Fruit fly (Drosophila melanogaster) whole organism, embryonic: ENCODE measurements around the gene CG1785.

Experiments used
- Asciz ChIP-seq: fragments of 200-800 bp; sonication (Bioruptor generic); optimal IDR thresholded peaks from 2 replicates; lab custom pipeline; 2017; ENCODE audit warnings: missing biosample characterization, mild to moderate bottlenecking, missing genetic modification characterization, missing genetic modification reagents
- Bgb ChIP-seq: fragments of 200-800 bp; sonication (Bioruptor generic); IDR thresholded peaks from 2 replicates; pipeline ENCODE4 v1.3.6; 2022; ENCODE audit warnings: missing biosample characterization, missing genetic modification characterization; ENCODE audit not compliant: partially characterized antibody
- CG11560 ChIP-seq: fragments of 200-800 bp; sonication (Bioruptor generic); IDR thresholded peaks from 3 replicates; pipeline ENCODE4 v1.3.6; 2022; ENCODE audit warnings: missing biosample characterization, missing genetic modification characterization
- CG12769 ChIP-seq: fragments of 200-800 bp; sonication (Bioruptor generic); optimal IDR thresholded peaks from 2 replicates; lab custom pipeline; 2019; ENCODE audit warnings: missing biosample characterization, mild to moderate bottlenecking, missing genetic modification characterization, moderate library complexity
- CG13296 ChIP-seq: fragments of 200-800 bp; sonication (Bioruptor generic); optimal IDR thresholded peaks from 3 replicates; lab custom pipeline; 2018; ENCODE audit warnings: missing biosample characterization, mild to moderate bottlenecking, missing genetic modification characterization
- CG17829 ChIP-seq: fragments of 200-800 bp; optimal IDR thresholded peaks from 2 replicates; lab custom pipeline; 2019; ENCODE audit warnings: missing biosample characterization, mild to moderate bottlenecking, missing genetic modification characterization, moderate library complexity
- CG18476 ChIP-seq: fragments of 200-800 bp; sonication (Bioruptor generic); optimal IDR thresholded peaks from 2 replicates; lab custom pipeline; 2016; ENCODE audit warnings: missing biosample characterization, mild to moderate bottlenecking, missing genetic modification characterization
- CG2889 ChIP-seq: fragments of 200-800 bp; sonication (Bioruptor generic); IDR thresholded peaks from 3 replicates; pipeline ENCODE4 v1.3.6; 2022; ENCODE audit warnings: missing biosample characterization, missing genetic modification characterization
- CG4820 ChIP-seq: fragments of 200-800 bp; sonication (Bioruptor generic); optimal IDR thresholded peaks from 3 replicates; lab custom pipeline; 2016; ENCODE audit warnings: missing biosample characterization, missing genetic modification characterization
- CG6254 ChIP-seq: fragments of 200-800 bp; sonication (Bioruptor generic); optimal IDR thresholded peaks from 3 replicates; lab custom pipeline; 2017; ENCODE audit warnings: mild to moderate bottlenecking, missing biosample characterization, missing genetic modification reagents, missing genetic modification characterization
- CG6654 ChIP-seq: fragments of 200-800 bp; sonication (Bioruptor generic); optimal IDR thresholded peaks from 2 replicates; lab custom pipeline; 2017; ENCODE audit warnings: missing biosample characterization, mild to moderate bottlenecking, missing genetic modification characterization
- CG8359 ChIP-seq: fragments of 200-800 bp; sonication (Bioruptor generic); optimal IDR thresholded peaks from 2 replicates; lab custom pipeline; 2017; ENCODE audit warnings: missing biosample characterization, mild to moderate bottlenecking, missing genetic modification characterization, borderline replicate concordance
- CG8478 ChIP-seq: fragments of >200 bp; optimal IDR thresholded peaks from 2 replicates; lab custom pipeline; 2018
- CG9797 ChIP-seq: fragments of 200-800 bp; sonication (Bioruptor generic); optimal IDR thresholded peaks from 3 replicates; lab custom pipeline; 2018; ENCODE audit warnings: missing biosample characterization, mild to moderate bottlenecking, missing genetic modification characterization
- Dfd ChIP-seq, 2 experiments: fragments of >200 bp; optimal IDR thresholded peaks; 2 replicates each; lab custom pipeline; 2017; ENCODE audit warnings: missing biosample characterization in 2 of 2, missing genetic modification characterization in 2 of 2
- Fer1 ChIP-seq: fragments of 200-800 bp; sonication (Bioruptor generic); optimal IDR thresholded peaks from 2 replicates; lab custom pipeline; 2017; ENCODE audit warnings: missing biosample characterization, mild to moderate bottlenecking, missing genetic modification characterization
- HHEX ChIP-seq: fragments of 200-800 bp; sonication (Bioruptor generic); optimal IDR thresholded peaks from 3 replicates; lab custom pipeline; 2017; ENCODE audit warnings: missing biosample characterization, mild to moderate bottlenecking, missing genetic modification characterization, missing genetic modification reagents
- HLH3B ChIP-seq: fragments of 200-800 bp; sonication (Bioruptor generic); IDR thresholded peaks from 2 replicates; pipeline ENCODE4 v1.3.6; 2022; ENCODE audit warnings: missing biosample characterization, missing genetic modification characterization
- HmgZ ChIP-seq: fragments of 200-800 bp; sonication (Bioruptor generic); optimal IDR thresholded peaks from 2 replicates; lab custom pipeline; 2018; ENCODE audit warnings: missing biosample characterization, mild to moderate bottlenecking, missing genetic modification characterization
- Hr51 ChIP-seq, 2 experiments: fragments of 200-800 bp; sonication (Bioruptor generic); optimal IDR thresholded peaks; 2 replicates in 1 of 2; 3 replicates in 1 of 2; lab custom pipeline; 2016 to 2018; ENCODE audit warnings: missing biosample characterization in 2 of 2, missing genetic modification characterization in 2 of 2, mild to moderate bottlenecking in 1 of 2, moderate library complexity in 1 of 2
- Mrtf ChIP-seq: fragments of 200-800 bp; sonication (Bioruptor generic); IDR thresholded peaks from 3 replicates; pipeline ENCODE4 v1.3.6; 2022; ENCODE audit warnings: missing biosample characterization, missing genetic modification characterization
- Neu2 ChIP-seq: fragments of 200-800 bp; sonication (Bioruptor generic); optimal IDR thresholded peaks from 3 replicates; lab custom pipeline; 2016; ENCODE audit warnings: missing biosample characterization, missing genetic modification characterization, borderline replicate concordance
- Rx ChIP-seq: fragments of 200-800 bp; sonication (Bioruptor generic); IDR thresholded peaks from 2 replicates; pipeline ENCODE4 v1.3.6; 2022; ENCODE audit warnings: missing biosample characterization, missing genetic modification characterization
- Sox100B ChIP-seq: fragments of 200-800 bp; sonication (Bioruptor generic); optimal IDR thresholded peaks from 3 replicates; lab custom pipeline; 2018; ENCODE audit warnings: missing biosample characterization, mild to moderate bottlenecking, missing genetic modification characterization
- bcd ChIP-seq: fragments of 200-800 bp; sonication (Bioruptor generic); optimal IDR thresholded peaks from 2 replicates; lab custom pipeline; 2017; ENCODE audit warnings: missing biosample characterization, mild to moderate bottlenecking, missing genetic modification characterization
- bsh ChIP-seq, 2 experiments: fragments of 200-800 bp; sonication (Bioruptor generic); optimal IDR thresholded peaks; 2 replicates each; lab custom pipeline; 2017 to 2018; ENCODE audit warnings: mild to moderate bottlenecking in 2 of 2, missing biosample characterization in 2 of 2, missing genetic modification characterization in 2 of 2, moderate library complexity in 1 of 2
- chm ChIP-seq: fragments of 200-800 bp; sonication (Bioruptor generic); IDR thresholded peaks from 2 replicates; pipeline ENCODE4 v1.3.6; 2022; ENCODE audit warnings: missing biosample characterization, missing genetic modification characterization
- emc ChIP-seq: fragments of 200-800 bp; sonication (Bioruptor generic); optimal IDR thresholded peaks from 2 replicates; lab custom pipeline; 2016; ENCODE audit warnings: missing biosample characterization, missing genetic modification characterization
- ewg ChIP-seq: fragments of 200-800 bp; sonication (Bioruptor generic); optimal IDR thresholded peaks from 3 replicates; lab custom pipeline; 2017; ENCODE audit warnings: mild to moderate bottlenecking, missing biosample characterization, missing genetic modification reagents, missing genetic modification characterization
- gce ChIP-seq: fragments of 200-800 bp; sonication (Bioruptor generic); IDR thresholded peaks from 3 replicates; pipeline ENCODE4 v1.3.6; 2022; ENCODE audit warnings: missing biosample characterization, missing genetic modification characterization
- jigr1 ChIP-seq: fragments of 200-800 bp; sonication (Bioruptor generic); IDR thresholded peaks from 3 replicates; pipeline ENCODE4 v1.3.6; 2022; ENCODE audit warnings: missing biosample characterization, missing genetic modification characterization
- jing ChIP-seq: fragments of 200-800 bp; sonication (Bioruptor generic); optimal IDR thresholded peaks from 2 replicates; lab custom pipeline; 2018; ENCODE audit warnings: missing biosample characterization, mild to moderate bottlenecking, missing genetic modification characterization
- kay ChIP-seq: fragments of 200-800 bp; sonication (Bioruptor generic); optimal IDR thresholded peaks from 2 replicates; lab custom pipeline; 2016; ENCODE audit warnings: missing biosample characterization, missing genetic modification characterization
- luna ChIP-seq: fragments of 200-800 bp; sonication (Bioruptor generic); optimal IDR thresholded peaks from 2 replicates; lab custom pipeline; 2016; ENCODE audit warnings: missing biosample characterization, missing genetic modification characterization
- maf-S ChIP-seq: fragments of 200-800 bp; sonication (Bioruptor generic); optimal IDR thresholded peaks from 2 replicates; lab custom pipeline; 2016; ENCODE audit warnings: missing biosample characterization, missing genetic modification characterization
- pita ChIP-seq: fragments of 200-800 bp; sonication (Bioruptor generic); optimal IDR thresholded peaks from 2 replicates; lab custom pipeline; 2017; ENCODE audit warnings: missing biosample characterization, mild to moderate bottlenecking, missing genetic modification characterization
- pum ChIP-seq: fragments of 200-800 bp; sonication (Bioruptor generic); optimal IDR thresholded peaks from 2 replicates; lab custom pipeline; 2016; ENCODE audit warnings: missing biosample characterization, missing genetic modification characterization
- ranshi ChIP-seq: fragments of 200-800 bp; sonication (Bioruptor generic); IDR thresholded peaks from 2 replicates; pipeline ENCODE4 v1.3.6; 2022; ENCODE audit warnings: missing biosample characterization, missing genetic modification characterization
- repo ChIP-seq: fragments of 200-800 bp; sonication (Bioruptor generic); optimal IDR thresholded peaks from 2 replicates; lab custom pipeline; 2016; ENCODE audit warnings: missing biosample characterization, missing genetic modification characterization
- ro ChIP-seq: fragments of 200-800 bp; sonication (Bioruptor generic); IDR thresholded peaks from 2 replicates; pipeline ENCODE4 v1.3.6; 2022; ENCODE audit warnings: missing biosample characterization, missing genetic modification characterization
- salm ChIP-seq: fragments of 200-800 bp; sonication (Bioruptor generic); optimal IDR thresholded peaks from 2 replicates; lab custom pipeline; 2018; ENCODE audit warnings: missing biosample characterization, mild to moderate bottlenecking, missing genetic modification characterization
- sc ChIP-seq, 3 experiments: fragments of >200 bp in 2 of 3; fragments of 200-800 bp in 1 of 3; sonication (Bioruptor generic) in 1 of 3; optimal IDR thresholded peaks; 2 replicates in 2 of 3; 3 replicates in 1 of 3; lab custom pipeline; 2017; ENCODE audit warnings: mild to moderate bottlenecking in 1 of 3, missing biosample characterization in 1 of 3, missing genetic modification characterization in 1 of 3, missing genetic modification reagents in 1 of 3
- shn ChIP-seq: fragments of 200-800 bp; sonication (Bioruptor generic); optimal IDR thresholded peaks from 3 replicates; lab custom pipeline; 2016; ENCODE audit warnings: missing biosample characterization, missing genetic modification characterization
- sisA ChIP-seq: fragments of 200-800 bp; sonication (Bioruptor generic); IDR thresholded peaks from 2 replicates; pipeline ENCODE4 v1.3.6; 2022; ENCODE audit warnings: missing biosample characterization, missing genetic modification characterization
- tgo ChIP-seq: fragments of 200-800 bp; sonication (Bioruptor generic); IDR thresholded peaks from 3 replicates; pipeline ENCODE4 v1.3.6; 2022; ENCODE audit warnings: missing biosample characterization, missing genetic modification characterization
- tio ChIP-seq: fragments of 200-800 bp; sonication (Bioruptor generic); optimal IDR thresholded peaks from 2 replicates; lab custom pipeline; 2017; ENCODE audit warnings: missing biosample characterization, missing genetic modification characterization, inconsistent platforms
- trem ChIP-seq: fragments of 200-800 bp; optimal IDR thresholded peaks from 3 replicates; lab custom pipeline; 2019; ENCODE audit warnings: missing biosample characterization, mild to moderate bottlenecking, missing genetic modification characterization, moderate library complexity
- ttk ChIP-seq: fragments of 200-800 bp; sonication (Bioruptor generic); IDR thresholded peaks from 2 replicates; pipeline ENCODE4 v2.1.2; 2022; ENCODE audit warnings: missing biosample characterization, missing genetic modification characterization
- wdn ChIP-seq: fragments of 200-800 bp; sonication (Bioruptor generic); IDR thresholded peaks from 2 replicates; pipeline ENCODE4 v1.3.6; 2022; ENCODE audit warnings: missing biosample characterization, missing genetic modification characterization

The CG1785 gene

dm6 chrX:8681189-8681821 is 33.4 kb upstream of the CG1785 start, which contains the start of gene CAH3 (continued):
- TF ChIP-seq CG18476 (GFP tag; lab: Kevin White, UChicago) (peak; percentile 88), repo (peak; percentile 92), jing (peak; percentile 87), ttk (GFP tag; lab: Robert Waterston, UW) (peak; percentile 91), Sox100B (GFP tag; lab: Kevin White, UChicago) (peak; percentile 92), luna (GFP tag; lab: Kevin White, UChicago) (peak; percentile 46), Dfd (GFP tag; optimal IDR thresholded peaks at IDR 0.05; lab: Kevin White, UChicago) (no peak), pum (peak; percentile 93), trem (tag; lab: Kevin White, UChicago) (peak; percentile 91), CG8359 (GFP tag; lab: Kevin White, UChicago) (peak; percentile 71), tio (GFP tag; lab: Kevin White, UChicago) (peak; percentile 90), jigr1 (GFP tag; lab: Robert Waterston, UW) (peak; percentile 60; the same call in 1 of the 3 replicates), CG2889 (GFP tag; lab: Robert Waterston, UW) (peak; percentile 87), CG12769 (tag; lab: Kevin White, UChicago) (peak; percentile 97), CG13296 (GFP tag; lab: Kevin White, UChicago) (peak; percentile 94), ranshi (GFP tag; lab: Robert Waterston, UW) (peak; percentile 90), tgo (GFP tag; lab: Robert Waterston, UW) (peak; percentile 89), CG17829 (tag; lab: Kevin White, UChicago) (peak; percentile 96), HHEX (GFP tag; lab: Kevin White, UChicago) (peak; percentile 93), Bgb (GFP tag; lab: Robert Waterston, UW) (peak; percentile 32; the same call in 1 of the 2 replicates), pita (no peak), salm (peak; percentile 84), HLH3B (GFP tag; lab: Robert Waterston, UW) (peak; percentile 89), CG8478 (lab: Kevin White, UChicago) (no peak), CG9797 (GFP tag; lab: Kevin White, UChicago) (peak; percentile 63), Fer1 (GFP tag; lab: Kevin White, UChicago) (peak; percentile 96), Rx (GFP tag; lab: Robert Waterston, UW) (peak; percentile 90), HmgZ (tag; lab: Kevin White, UChicago) (peak; percentile 97), sc (optimal IDR thresholded peaks at IDR 0.05; lab: Kevin White, UChicago) (no peak), sc (GFP tag; optimal IDR thresholded peaks at IDR 0.05; lab: Kevin White, UChicago) (peak; percentile 85), bsh (GFP tag; optimal IDR thresholded peaks at IDR 0.05; lab: Kevin White, UChicago) (peak; percentile 84 to 95), Asciz (GFP tag; lab: Kevin White, UChicago) (peak; percentile 85), ro (GFP tag; lab: Robert Waterston, UW) (peak; percentile 58; the same call in 1 of the 2 replicates), maf-S (GFP tag; lab: Kevin White, UChicago) (peak; percentile 90), Neu2 (GFP tag; lab: Kevin White, UChicago) (peak; percentile 59), wdn (peak; percentile 90), Mrtf (GFP tag; lab: Robert Waterston, UW) (peak; percentile 89), CG6654 (GFP tag; lab: Kevin White, UChicago) (peak; percentile 82), emc (GFP tag; lab: Kevin White, UChicago) (peak; percentile 82), CG4820 (GFP tag; lab: Kevin White, UChicago) (peak; percentile 100), bcd (GFP tag; lab: Kevin White, UChicago) (peak; percentile 93), ewg (GFP tag; lab: Kevin White, UChicago) (peak; percentile 86), chm (GFP tag; lab: Robert Waterston, UW) (peak; percentile 87), shn (GFP tag; lab: Kevin White, UChicago) (peak; percentile 94), CG6254 (peak; percentile 83), CG11560 (tag; lab: Robert Waterston, UW) (peak; percentile 64; the same call in 2 of the 3 replicates), sisA (GFP tag; lab: Robert Waterston, UW) (peak; percentile 84), kay (GFP tag; lab: Kevin White, UChicago) (peak; percentile 77), Hr51 (GFP tag; optimal IDR thresholded peaks at IDR 0.05; lab: Kevin White, UChicago) (peak; percentile 91 to 95), gce (GFP tag; lab: Robert Waterston, UW) (peak; percentile 90)
